Worm (Caenorhabditis elegans) whole organism, early embryonic: Measurements from ENCODE around the gene B0244.7.

Source experiments
- B0310.2 ChIP-seq: sonication (generic microtip); optimal IDR thresholded peaks from 2 replicates; lab custom pipeline; 2016; ENCODE audit warnings: mild to moderate bottlenecking, missing genetic modification characterization, missing compliant biosample characterization
- F13C5.2 ChIP-seq: sonication (generic microtip); optimal IDR thresholded peaks from 2 replicates; lab custom pipeline; 2017; ENCODE audit warnings: mild to moderate bottlenecking, missing genetic modification characterization, inconsistent platforms, missing compliant biosample characterization
- ama-1 ChIP-seq: fragments of 150-350 bp; optimal IDR thresholded peaks from 2 replicates; lab custom pipeline; 2014
- ceh-36 ChIP-seq: sonication (generic microtip); optimal IDR thresholded peaks from 2 replicates; lab custom pipeline; 2016; ENCODE audit warnings: missing genetic modification characterization, inconsistent platforms, missing compliant biosample characterization
- ets-7 ChIP-seq: sonication (generic microtip); optimal IDR thresholded peaks from 2 replicates; lab custom pipeline; 2016; ENCODE audit warnings: missing genotype, missing genetic modification characterization, missing compliant biosample characterization
- pes-1 ChIP-seq: fragments of 200-800 bp; sonication (Bioruptor generic); IDR thresholded peaks from 2 replicates; pipeline ENCODE4 v1.3.6; 2022; ENCODE audit warnings: missing genetic modification reagents, missing genetic modification characterization, missing compliant biosample characterization
- sea-1 ChIP-seq: fragments of 200-800 bp; sonication (Bioruptor generic); conservative IDR thresholded peaks from 2 replicates; pipeline ENCODE4 v1.3.6; 2022; ENCODE audit warnings: missing genetic modification characterization, missing compliant biosample characterization
- tbx-11 ChIP-seq: fragments of 200-800 bp; sonication (Bioruptor generic); IDR thresholded peaks from 2 replicates; pipeline ENCODE4 v1.3.6; 2022; ENCODE audit warnings: missing genetic modification characterization, missing compliant biosample characterization
- tbx-37 ChIP-seq: fragments of 200-800 bp; sonication (Bioruptor generic); conservative IDR thresholded peaks from 2 replicates; pipeline ENCODE4 v1.3.6; 2022; ENCODE audit warnings: missing genetic modification reagents, missing genetic modification characterization, missing compliant biosample characterization
- tra-4 ChIP-seq: sonication (generic microtip); optimal IDR thresholded peaks from 2 replicates; lab custom pipeline; 2017; ENCODE audit warnings: missing genetic modification characterization, missing compliant biosample characterization

- TF ChIP-seq B0310.2 (no peak), ceh-36 (tag; lab: Kevin White, UChicago) (no peak), F13C5.2 (tag; lab: Kevin White, UChicago) (no peak), ama-1 (no peak), tbx-11 (GFP tag; lab: Robert Waterston, UW) (no peak), ets-7 (tag; lab: Kevin White, UChicago) (no peak), tra-4 (tag; lab: Kevin White, UChicago) (no peak), tbx-37 (no peak), sea-1 (GFP tag; lab: Robert Waterston, UW) (no peak), pes-1 (GFP tag; lab: Robert Waterston, UW) (no peak)
Measured at ce11 chrIII:5688246-5688645, 43.1 kb upstream of the B0244.7 start.
